Worm (Caenorhabditis elegans): ENCODE data around the gene copd-1.

ce11 chrIII:6578505-6578904 lies 46.3 kb downstream of the copd-1 start, which contains the start of gene F27B3.6:
- TF ChIP-seq unc-39 (tag; optimal IDR thresholded peaks at IDR 0.05) (no peak), ces-1 (GFP tag; optimal IDR thresholded peaks at IDR 0.05) (no peak)

All from whole organism, mixed stage, embryonic.